Fruit fly (Drosophila melanogaster) whole organism, embryonic: ENCODE data around the gene Syn1.

Experiments used
- ATbp ChIP-seq: fragments of 200-800 bp; sonication (Bioruptor generic); optimal IDR thresholded peaks from 2 replicates; lab custom pipeline; 2017; ENCODE audit warnings: missing biosample characterization, mild to moderate bottlenecking, missing genetic modification characterization, missing genetic modification reagents
- Atf3 ChIP-seq: fragments of 200-800 bp; sonication (Bioruptor generic); optimal IDR thresholded peaks from 3 replicates; lab custom pipeline; 2016; ENCODE audit warnings: missing biosample characterization, missing genetic modification characterization
- BtbVII ChIP-seq: fragments of 200-800 bp; sonication (Bioruptor generic); optimal IDR thresholded peaks from 3 replicates; lab custom pipeline; 2017; ENCODE audit warnings: missing biosample characterization, mild to moderate bottlenecking, missing genetic modification characterization
- CG10267 ChIP-seq: fragments of 200-800 bp; sonication (Bioruptor generic); optimal IDR thresholded peaks from 2 replicates; lab custom pipeline; 2018; ENCODE audit warnings: missing biosample characterization, mild to moderate bottlenecking, missing genetic modification characterization, moderate library complexity
- CG10959 ChIP-seq: fragments of 200-800 bp; sonication (Bioruptor generic); IDR thresholded peaks from 2 replicates; pipeline ENCODE4 v1.3.6; 2022; ENCODE audit warnings: missing biosample characterization, missing genetic modification characterization
- CG10979 ChIP-seq: fragments of 200-800 bp; sonication (Bioruptor generic); optimal IDR thresholded peaks from 2 replicates; lab custom pipeline; 2018; ENCODE audit warnings: missing biosample characterization, mild to moderate bottlenecking, missing genetic modification characterization, moderate library complexity
- CG11247 ChIP-seq: fragments of 200-800 bp; sonication (Bioruptor generic); IDR thresholded peaks from 2 replicates; pipeline ENCODE4 v1.3.6; 2022; ENCODE audit warnings: missing biosample characterization, missing genetic modification characterization
- CG13775 ChIP-seq: fragments of 200-800 bp; sonication (Bioruptor generic); optimal IDR thresholded peaks from 3 replicates; lab custom pipeline; 2017; ENCODE audit warnings: missing biosample characterization, mild to moderate bottlenecking, missing genetic modification characterization
- CG14710 ChIP-seq: fragments of 200-800 bp; sonication (Bioruptor generic); optimal IDR thresholded peaks from 3 replicates; lab custom pipeline; 2019; ENCODE audit warnings: missing biosample characterization, mild to moderate bottlenecking, missing genetic modification characterization, moderate library complexity
- CG15479 ChIP-seq: fragments of 200-800 bp; sonication (Bioruptor generic); optimal IDR thresholded peaks from 3 replicates; lab custom pipeline; 2019; ENCODE audit warnings: missing biosample characterization, mild to moderate bottlenecking, missing genetic modification characterization, moderate library complexity
- CG15601 ChIP-seq: fragments of 200-800 bp; sonication (Bioruptor generic); optimal IDR thresholded peaks from 3 replicates; lab custom pipeline; 2019; ENCODE audit warnings: missing biosample characterization, mild to moderate bottlenecking, missing genetic modification characterization, moderate library complexity
- CG2202 ChIP-seq: fragments of 200-800 bp; sonication (Bioruptor generic); optimal IDR thresholded peaks from 2 replicates; lab custom pipeline; 2018; ENCODE audit warnings: missing biosample characterization, mild to moderate bottlenecking, missing genetic modification characterization
- CG2712 ChIP-seq: fragments of 200-800 bp; optimal IDR thresholded peaks from 3 replicates; lab custom pipeline; 2019; ENCODE audit warnings: missing biosample characterization, mild to moderate bottlenecking, missing genetic modification characterization, moderate library complexity
- CG30403 ChIP-seq: fragments of 200-800 bp; sonication (Bioruptor generic); optimal IDR thresholded peaks from 3 replicates; lab custom pipeline; 2016; ENCODE audit warnings: missing biosample characterization, missing genetic modification characterization
- CG31441 ChIP-seq: fragments of 200-800 bp; sonication (Bioruptor generic); IDR thresholded peaks from 2 replicates; pipeline ENCODE4 v1.3.6; 2022; ENCODE audit warnings: missing biosample characterization, missing genetic modification characterization
- CG33557 ChIP-seq: fragments of 200-800 bp; sonication (Bioruptor generic); optimal IDR thresholded peaks from 2 replicates; lab custom pipeline; 2019; ENCODE audit warnings: missing biosample characterization, mild to moderate bottlenecking, missing genetic modification characterization, moderate library complexity
- CG4424 ChIP-seq: fragments of 200-800 bp; sonication (Bioruptor generic); optimal IDR thresholded peaks from 3 replicates; lab custom pipeline; 2016; ENCODE audit warnings: missing biosample characterization, missing genetic modification characterization
- CG8290 ChIP-seq, 3 experiments: fragments of 200-800 bp; sonication (Bioruptor generic); optimal IDR thresholded peaks; 2 replicates each; lab custom pipeline; 2016 to 2019; ENCODE audit warnings: missing biosample characterization in 3 of 3, missing genetic modification characterization in 3 of 3, mild to moderate bottlenecking in 2 of 3, moderate library complexity in 1 of 3
- CG8359 ChIP-seq: fragments of 200-800 bp; sonication (Bioruptor generic); optimal IDR thresholded peaks from 2 replicates; lab custom pipeline; 2017; ENCODE audit warnings: missing biosample characterization, mild to moderate bottlenecking, missing genetic modification characterization, borderline replicate concordance
- CG8388 ChIP-seq: fragments of 200-800 bp; sonication (Bioruptor generic); optimal IDR thresholded peaks from 2 replicates; lab custom pipeline; 2019; ENCODE audit warnings: missing biosample characterization, mild to moderate bottlenecking, missing genetic modification characterization, moderate library complexity
- CG8765 ChIP-seq: fragments of 200-800 bp; sonication (Bioruptor generic); IDR thresholded peaks from 2 replicates; pipeline ENCODE4 v1.3.6; 2022; ENCODE audit warnings: missing biosample characterization, missing genetic modification characterization
- CG8924 ChIP-seq: fragments of 200-800 bp; optimal IDR thresholded peaks from 3 replicates; lab custom pipeline; 2019; ENCODE audit warnings: missing biosample characterization, mild to moderate bottlenecking, missing genetic modification characterization, moderate library complexity
- CG9727 ChIP-seq: fragments of 200-800 bp; sonication (Bioruptor generic); optimal IDR thresholded peaks from 3 replicates; lab custom pipeline; 2017; ENCODE audit warnings: missing biosample characterization, mild to moderate bottlenecking, missing genetic modification characterization
- CoRest ChIP-seq: fragments of 200-800 bp; sonication (Bioruptor generic); optimal IDR thresholded peaks from 3 replicates; lab custom pipeline; 2018; ENCODE audit warnings: missing biosample characterization, mild to moderate bottlenecking, missing genetic modification characterization, moderate library complexity
- D ChIP-seq, 2 experiments: fragments of 200-800 bp in 1 of 2; fragments of >200 bp in 1 of 2; sonication (Bioruptor generic) in 1 of 2; optimal IDR thresholded peaks; 2 replicates in 1 of 2; 3 replicates in 1 of 2; lab custom pipeline; 2017; ENCODE audit warnings: mild to moderate bottlenecking in 1 of 2, missing biosample characterization in 1 of 2, missing genetic modification characterization in 1 of 2, missing genetic modification reagents in 1 of 2
- H2.0 ChIP-seq: fragments of 200-800 bp; sonication (Bioruptor generic); IDR thresholded peaks from 2 replicates; pipeline ENCODE4 v1.3.6; 2022; ENCODE audit warnings: missing biosample characterization, missing genetic modification characterization
- Med ChIP-seq: fragments of 200-800 bp; sonication (Bioruptor generic); peaks from one replicate; lab custom pipeline; 2016; ENCODE audit warnings: missing biosample characterization, missing genetic modification characterization, mild to moderate bottlenecking, inconsistent platforms, moderate library complexity
- Ssrp ChIP-seq: fragments of 200-800 bp; sonication (Bioruptor generic); optimal IDR thresholded peaks from 2 replicates; lab custom pipeline; 2018; ENCODE audit warnings: missing biosample characterization, mild to moderate bottlenecking, missing genetic modification characterization, moderate library complexity
- az2 ChIP-seq: fragments of 200-800 bp; sonication (Bioruptor generic); optimal IDR thresholded peaks from 3 replicates; lab custom pipeline; 2016; ENCODE audit warnings: missing biosample characterization, missing genetic modification characterization
- bsh ChIP-seq, 2 experiments: fragments of 200-800 bp; sonication (Bioruptor generic); optimal IDR thresholded peaks; 2 replicates each; lab custom pipeline; 2017 to 2018; ENCODE audit warnings: mild to moderate bottlenecking in 2 of 2, missing biosample characterization in 2 of 2, missing genetic modification characterization in 2 of 2, moderate library complexity in 1 of 2
- ci ChIP-seq: fragments of 200-800 bp; sonication (Bioruptor generic); IDR thresholded peaks from 3 replicates; pipeline ENCODE4 v1.3.6; 2022; ENCODE audit warnings: missing biosample characterization, missing genetic modification characterization
- fd96Cb ChIP-seq: fragments of 200-800 bp; sonication (Bioruptor generic); optimal IDR thresholded peaks from 2 replicates; lab custom pipeline; 2018; ENCODE audit warnings: missing biosample characterization, mild to moderate bottlenecking, missing genetic modification characterization, moderate library complexity
- fru ChIP-seq: fragments of >200 bp; optimal IDR thresholded peaks from 2 replicates; lab custom pipeline; 2017
- gem ChIP-seq: fragments of 200-800 bp; sonication (Bioruptor generic); optimal IDR thresholded peaks from 2 replicates; lab custom pipeline; 2019; ENCODE audit warnings: missing biosample characterization, mild to moderate bottlenecking, missing genetic modification characterization, moderate library complexity
- grn ChIP-seq: fragments of 200-800 bp; sonication (Bioruptor generic); optimal IDR thresholded peaks from 3 replicates; lab custom pipeline; 2017; ENCODE audit warnings: missing biosample characterization, missing genetic modification characterization
- lola ChIP-seq, 3 experiments: fragments of >200 bp in 2 of 3; fragments of 200-800 bp in 1 of 3; sonication (Bioruptor generic) in 1 of 3; optimal IDR thresholded peaks; 2 replicates each; lab custom pipeline; 2017 to 2019; ENCODE audit warnings: missing biosample characterization in 3 of 3, missing genetic modification characterization in 3 of 3, mild to moderate bottlenecking in 1 of 3, moderate library complexity in 1 of 3
- nmo ChIP-seq: fragments of 200-800 bp; sonication (Bioruptor generic); optimal IDR thresholded peaks from 2 replicates; lab custom pipeline; 2018; ENCODE audit warnings: missing biosample characterization, mild to moderate bottlenecking, missing genetic modification characterization, moderate library complexity
- phol ChIP-seq: fragments of 200-800 bp; sonication (Bioruptor generic); optimal IDR thresholded peaks from 3 replicates; lab custom pipeline; 2018; ENCODE audit warnings: missing biosample characterization, mild to moderate bottlenecking, missing genetic modification characterization, moderate library complexity
- prd ChIP-seq, 3 experiments: fragments of >200 bp in 2 of 3; fragments of 200-800 bp in 1 of 3; sonication (Bioruptor generic) in 1 of 3; optimal IDR thresholded peaks in 2 of 3; IDR thresholded peaks in 1 of 3; 2 replicates in 2 of 3; 3 replicates in 1 of 3; pipeline versions ENCODE4 v1.3.6 to Lab custom; 2017 to 2022; ENCODE audit warnings: missing biosample characterization in 1 of 3, missing genetic modification characterization in 1 of 3
- sens ChIP-seq: fragments of 200-800 bp; sonication (Bioruptor generic); peaks from one replicate; lab custom pipeline; 2016; ENCODE audit warnings: missing biosample characterization, missing genetic modification characterization
- sqz ChIP-seq: fragments of 200-800 bp; sonication (Bioruptor generic); optimal IDR thresholded peaks from 3 replicates; lab custom pipeline; 2018; ENCODE audit warnings: missing biosample characterization, mild to moderate bottlenecking, missing genetic modification characterization
- tin ChIP-seq: fragments of 200-800 bp; sonication (Bioruptor generic); optimal IDR thresholded peaks from 3 replicates; lab custom pipeline; 2016; ENCODE audit warnings: missing biosample characterization, missing genetic modification characterization
- tio ChIP-seq: fragments of 200-800 bp; sonication (Bioruptor generic); optimal IDR thresholded peaks from 2 replicates; lab custom pipeline; 2017; ENCODE audit warnings: missing biosample characterization, missing genetic modification characterization, inconsistent platforms
- twi ChIP-seq: fragments of 200-800 bp; optimal IDR thresholded peaks from 2 replicates; lab custom pipeline; 2019; ENCODE audit warnings: missing biosample characterization, mild to moderate bottlenecking, missing genetic modification characterization, moderate library complexity
- zen ChIP-seq: fragments of 200-800 bp; sonication (Bioruptor generic); optimal IDR thresholded peaks from 3 replicates; lab custom pipeline; 2018; ENCODE audit warnings: missing biosample characterization, mild to moderate bottlenecking, missing genetic modification characterization, moderate library complexity
- zf30C ChIP-seq: fragments of 200-800 bp; sonication (Bioruptor generic); optimal IDR thresholded peaks from 3 replicates; lab custom pipeline; 2018; ENCODE audit warnings: missing biosample characterization, mild to moderate bottlenecking, missing genetic modification characterization

The Syn1 gene

DNA sequence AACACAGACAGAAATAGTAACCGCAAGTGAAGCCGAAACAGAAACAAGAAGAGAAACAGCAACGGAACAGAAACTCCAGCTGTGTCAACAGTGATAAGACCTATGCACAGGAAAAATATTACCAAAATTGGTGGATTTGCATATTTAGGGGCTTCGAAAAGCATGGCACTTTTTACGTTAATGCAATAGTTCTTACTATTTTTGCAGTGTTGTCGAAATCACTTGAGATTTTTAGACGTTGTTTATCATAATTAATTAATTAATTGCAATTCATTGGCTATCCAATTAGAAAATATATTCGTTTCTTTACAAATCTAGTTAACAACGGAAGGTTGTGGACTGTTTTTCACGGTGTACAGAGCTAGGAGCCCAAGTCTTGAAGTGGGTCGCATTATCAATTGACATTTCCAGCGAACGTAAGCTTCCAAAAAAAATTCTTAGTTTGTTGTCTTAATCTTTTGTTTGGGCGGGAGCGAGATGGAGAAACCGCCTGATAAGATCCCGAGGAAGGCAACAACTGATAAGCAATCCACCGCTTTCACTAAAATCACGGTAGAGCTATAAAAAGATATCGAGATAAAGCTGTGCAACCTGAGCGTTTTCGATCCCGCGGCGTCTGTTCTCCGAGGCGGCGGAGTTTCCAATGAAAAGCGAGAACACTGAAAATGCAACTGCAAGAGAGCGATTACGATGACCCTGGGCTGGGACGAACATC, 43.2 kb downstream of the Syn1 start:
- TF ChIP-seq prd (optimal IDR thresholded peaks at IDR 0.05; lab: Kevin White, UChicago) (no peak), prd (GFP tag; IDR thresholded peaks at IDR 0.05; lab: Robert Waterston, UW) (peak; percentile 35; the same call in 1 of the 3 replicates), CG8359 (GFP tag; lab: Kevin White, UChicago) (peak; percentile 1), CG30403 (GFP tag; lab: Kevin White, UChicago) (peak; percentile 16), CG11247 (peak; percentile 54; the same call in 1 of the 2 replicates), CG8924 (tag; lab: Kevin White, UChicago) (peak; percentile 9), CoRest (peak; percentile 25), nmo (GFP tag; lab: Kevin White, UChicago) (peak; percentile 49), zen (tag; lab: Kevin White, UChicago) (peak; percentile 16), CG8388 (GFP tag; lab: Kevin White, UChicago) (peak; percentile 32), tin (GFP tag; lab: Kevin White, UChicago) (peak; percentile 22), phol (tag; lab: Kevin White, UChicago) (peak; percentile 60), sens (GFP tag; lab: Kevin White, UChicago) (peak; percentile 84), tio (peak; percentile 18), sqz (GFP tag; lab: Kevin White, UChicago) (no peak), gem (peak; percentile 66), grn (peak; percentile 83), CG2712 (peak; percentile 63), CG31441 (GFP tag; lab: Robert Waterston, UW) (peak; percentile 44; the same call in 1 of the 2 replicates), twi (tag; lab: Kevin White, UChicago) (peak; percentile 63), CG14710 (tag; lab: Kevin White, UChicago) (peak; percentile 51), fd96Cb (peak; percentile 38), CG13775 (GFP tag; lab: Kevin White, UChicago) (no peak), CG33557 (peak; percentile 31), CG8290 (GFP tag; optimal IDR thresholded peaks at IDR 0.05; lab: Kevin White, UChicago) (no peak), CG8290 (tag; optimal IDR thresholded peaks at IDR 0.05; lab: Kevin White, UChicago) (no peak), bsh (GFP tag; optimal IDR thresholded peaks at IDR 0.05; lab: Kevin White, UChicago) (peak in 1 of 2 experiments; percentile 58), ATbp (GFP tag; lab: Kevin White, UChicago) (peak; percentile 12), CG10267 (tag; lab: Kevin White, UChicago) (peak; percentile 27), Med (GFP tag; lab: Kevin White, UChicago) (peak; percentile 52), H2.0 (no peak), CG8765 (no peak), CG15601 (tag; lab: Kevin White, UChicago) (peak; percentile 4), D (optimal IDR thresholded peaks at IDR 0.05; lab: Kevin White, UChicago) (no peak), D (GFP tag; optimal IDR thresholded peaks at IDR 0.05; lab: Kevin White, UChicago) (no peak), fru (no peak), lola (GFP tag; optimal IDR thresholded peaks at IDR 0.05; lab: Kevin White, UChicago) (peak in 1 of 3 experiments; percentile 70), CG9727 (GFP tag; lab: Kevin White, UChicago) (peak; percentile 29), ci (GFP tag; lab: Robert Waterston, UW) (0 out of 3 replicates have a peak, but pooled peaks have one; percentile 29), Atf3 (GFP tag; lab: Kevin White, UChicago) (no peak), Ssrp (tag; lab: Kevin White, UChicago) (peak; percentile 33), BtbVII (GFP tag; lab: Kevin White, UChicago) (no peak), CG10979 (tag; lab: Kevin White, UChicago) (peak; percentile 65), CG10959 (peak; percentile 38; the same call in 1 of the 2 replicates), az2 (GFP tag; lab: Kevin White, UChicago) (peak; percentile 9), CG4424 (GFP tag; lab: Kevin White, UChicago) (peak; percentile 23), zf30C (GFP tag; lab: Kevin White, UChicago) (peak; percentile 73), CG2202 (tag; lab: Kevin White, UChicago) (peak; percentile 2), CG15479 (GFP tag; lab: Kevin White, UChicago) (peak; percentile 79)
